Worm (Caenorhabditis elegans) whole organism, midembryonic: ENCODE measurements around the gene miz-1.

Source experiments
- T22C8.4 ChIP-seq: fragments of 200-800 bp; sonication (Bioruptor generic); IDR thresholded peaks from 2 replicates; pipeline ENCODE4 v1.3.6; 2022; ENCODE audit warnings: missing genetic modification characterization, missing compliant biosample characterization
- cog-1 ChIP-seq: sonication (generic microtip); optimal IDR thresholded peaks from 2 replicates; lab custom pipeline; 2016; ENCODE audit warnings: missing genetic modification characterization, missing compliant biosample characterization
- flt-1 ChIP-seq: fragments of 200-800 bp; sonication (Bioruptor generic); IDR thresholded peaks from 2 replicates; pipeline ENCODE4 v1.3.6; 2022; ENCODE audit warnings: missing genetic modification characterization, missing compliant biosample characterization
- klf-2 ChIP-seq: fragments of 200-800 bp; sonication (Bioruptor generic); conservative IDR thresholded peaks from 2 replicates; pipeline ENCODE4 v1.3.6; 2022; ENCODE audit warnings: missing genetic modification reagents, missing genetic modification characterization, missing compliant biosample characterization
- med-1 ChIP-seq: sonication (generic microtip); optimal IDR thresholded peaks from 2 replicates; lab custom pipeline; 2017; ENCODE audit warnings: missing genetic modification characterization, mild to moderate bottlenecking, missing compliant biosample characterization, antibody characterized with exemption, missing genetic modification reagents; ENCODE audit not compliant: insufficient read depth
- tab-1 ChIP-seq: fragments of 200-800 bp; sonication (Bioruptor generic); IDR thresholded peaks from 2 replicates; pipeline ENCODE4 v1.3.6; 2022; ENCODE audit warnings: missing genetic modification characterization, missing compliant biosample characterization
- ztf-23 ChIP-seq: fragments of 200-800 bp; sonication (Bioruptor generic); IDR thresholded peaks from 2 replicates; pipeline ENCODE4 v1.3.6; 2022; ENCODE audit warnings: missing genetic modification reagents, missing genetic modification characterization, missing compliant biosample characterization
- ztf-29 ChIP-seq: fragments of 200-800 bp; sonication (Bioruptor generic); IDR thresholded peaks from 2 replicates; pipeline ENCODE4 v1.3.6; 2022; ENCODE audit warnings: missing genetic modification reagents, missing genetic modification characterization, missing compliant biosample characterization

ce11 chrIV:10771296-10771695 is 40.9 kb upstream of the miz-1 start:
- no peak for TF ChIP-seq cog-1
- no peak for TF ChIP-seq tab-1 (GFP tag; lab: Robert Waterston, UW)
- no peak for TF ChIP-seq ztf-29
- TF ChIP-seq flt-1 (GFP tag; lab: Robert Waterston, UW) = no peak
- TF ChIP-seq klf-2 (GFP tag; lab: Robert Waterston, UW) = no peak
- no peak for TF ChIP-seq ztf-23 (GFP tag; lab: Robert Waterston, UW)
- no peak for TF ChIP-seq T22C8.4
- no peak for TF ChIP-seq med-1 (GFP tag; lab: Kevin White, UChicago)
